Worm (Caenorhabditis elegans): Measurements from ENCODE around the gene F57H12.6.

F57H12.6 gene

ce11 chrIV:7956643-7957317 lies 19.3 kb downstream of the F57H12.6 start, which contains the start of gene csr-1:
TSS of gene csr-1 (plus strand) at chrIV:7957267.
- TF ChIP-seq Y22D7AL.16 (tag; optimal IDR thresholded peaks at IDR 0.05): no peak
- TF ChIP-seq eyg-1 (tag; optimal IDR thresholded peaks at IDR 0.05): no peak
- no peak for TF ChIP-seq fkh-10 (GFP tag; optimal IDR thresholded peaks at IDR 0.05)
- TF ChIP-seq dmd-4 (tag; optimal IDR thresholded peaks at IDR 0.05; ENCODE audit: borderline replicate concordance): no peak
- no peak for TF ChIP-seq F13H6.1 (tag; optimal IDR thresholded peaks at IDR 0.05)
- no peak for TF ChIP-seq ceh-9 (tag; optimal IDR thresholded peaks at IDR 0.05)
- TF ChIP-seq gmeb-2 (tag; optimal IDR thresholded peaks at IDR 0.05): no peak
- TF ChIP-seq zip-5 (tag; optimal IDR thresholded peaks at IDR 0.05): no peak
- TF ChIP-seq dve-1 (tag; optimal IDR thresholded peaks at IDR 0.05): no peak
- no peak for TF ChIP-seq unc-42 (tag; optimal IDR thresholded peaks at IDR 0.05)
- no peak for TF ChIP-seq lim-6 (tag; optimal IDR thresholded peaks at IDR 0.05)
- TF ChIP-seq hlh-8 (tag; optimal IDR thresholded peaks at IDR 0.05): no peak

- no peak for TF ChIP-seq ztf-16 (tag; optimal IDR thresholded peaks at IDR 0.05)
- no peak for TF ChIP-seq pax-1 (tag; optimal IDR thresholded peaks at IDR 0.05)
Measured at ce11 chrIV:7955849-7956248, 20.3 kb downstream of the F57H12.6 start, which contains the start of gene ceh-19. TSS of gene ceh-19 (minus strand) at chrIV:7955949.

- no peak for TF ChIP-seq nhr-11 (tag; optimal IDR thresholded peaks at IDR 0.05)
- TF ChIP-seq eyg-1 (tag; optimal IDR thresholded peaks at IDR 0.05): no peak
- TF ChIP-seq hlh-30 (tag; optimal IDR thresholded peaks at IDR 0.05; ENCODE audit: insufficient read depth): no peak
- no peak for TF ChIP-seq ceh-31 (tag; optimal IDR thresholded peaks at IDR 0.05)
- TF ChIP-seq hlh-13 (GFP tag; optimal IDR thresholded peaks at IDR 0.05): no peak
- TF ChIP-seq ceh-9 (tag; optimal IDR thresholded peaks at IDR 0.05): no peak
- TF ChIP-seq unc-42 (tag; optimal IDR thresholded peaks at IDR 0.05): no peak
- TF ChIP-seq ceh-22 (tag; optimal IDR thresholded peaks at IDR 0.05): no peak
- TF ChIP-seq ceh-6 (GFP tag; optimal IDR thresholded peaks at IDR 0.05): no peak
- TF ChIP-seq lim-6 (tag; optimal IDR thresholded peaks at IDR 0.05): no peak
- TF ChIP-seq pha-4 (tag; optimal IDR thresholded peaks at IDR 0.05): no peak
- no peak for TF ChIP-seq hlh-8 (tag; optimal IDR thresholded peaks at IDR 0.05)
Measured at ce11 chrIV:7954006-7954405, 22.1 kb downstream of the F57H12.6 start.

- peak; percentile 6 for TF ChIP-seq dmd-4 (tag; optimal IDR thresholded peaks at IDR 0.05; ENCODE audit: borderline replicate concordance)
- TF ChIP-seq F13H6.1 (tag; optimal IDR thresholded peaks at IDR 0.05): peak; percentile 9
- TF ChIP-seq elt-2 (tag; optimal IDR thresholded peaks at IDR 0.05): peak; percentile 5
- TF ChIP-seq ceh-45 (GFP tag; IDR thresholded peaks at IDR 0.05): peak; percentile 43; the same call in 1 of the 2 replicates
- TF ChIP-seq ceh-31 (tag; optimal IDR thresholded peaks at IDR 0.05): peak; percentile 72
- TF ChIP-seq nfya-1 (tag; optimal IDR thresholded peaks at IDR 0.05): peak; percentile 11
- TF ChIP-seq zip-5 (tag; optimal IDR thresholded peaks at IDR 0.05): peak; percentile 11
- peak; percentile 53 for TF ChIP-seq C08G9.2 (tag; optimal IDR thresholded peaks at IDR 0.05)
- peak; percentile 8 for TF ChIP-seq ceh-18 (tag; optimal IDR thresholded peaks at IDR 0.05)
- TF ChIP-seq tbx-2 (tag; optimal IDR thresholded peaks at IDR 0.05): peak; percentile 59
Measured at ce11 chrIV:7948290-7948689, 27.8 kb downstream of the F57H12.6 start, which contains the start of gene mcm-3AP. TSS of gene mcm-3AP (plus strand) at chrIV:7948672.

- TF ChIP-seq ceh-18 (tag; optimal IDR thresholded peaks at IDR 0.05): peak; percentile 76
- TF ChIP-seq ceh-31 (tag; optimal IDR thresholded peaks at IDR 0.05): peak; percentile 85
- TF ChIP-seq ets-4 (tag; optimal IDR thresholded peaks at IDR 0.05): peak; percentile 56
- TF ChIP-seq ceh-2 (tag; optimal IDR thresholded peaks at IDR 0.05): peak; percentile 45
- peak; percentile 50 for TF ChIP-seq F13H6.1 (tag; optimal IDR thresholded peaks at IDR 0.05)
- TF ChIP-seq elt-2 (tag; optimal IDR thresholded peaks at IDR 0.05): peak; percentile 44
- TF ChIP-seq ceh-34 (tag; optimal IDR thresholded peaks at IDR 0.05): peak; percentile 72
- TF ChIP-seq unc-86 (tag; optimal IDR thresholded peaks at IDR 0.05): peak; percentile 32
- peak; percentile 81 for TF ChIP-seq tbx-2 (tag; optimal IDR thresholded peaks at IDR 0.05)
- TF ChIP-seq zip-5 (tag; optimal IDR thresholded peaks at IDR 0.05): peak; percentile 51
- TF ChIP-seq ref-2 (tag; optimal IDR thresholded peaks at IDR 0.05): peak; percentile 68
- peak; percentile 34; the same call in 1 of the 2 replicates for TF ChIP-seq unc-3 (GFP tag; conservative IDR thresholded peaks at IDR 0.05)
- TF ChIP-seq unc-3 (tag; optimal IDR thresholded peaks at IDR 0.05): peak; percentile 32
- TF ChIP-seq nfya-1 (tag; optimal IDR thresholded peaks at IDR 0.05): peak; percentile 72
- peak; percentile 31 for TF ChIP-seq fkh-6 (tag; optimal IDR thresholded peaks at IDR 0.05)
- TF ChIP-seq C08G9.2 (tag; optimal IDR thresholded peaks at IDR 0.05): peak; percentile 66
- peak; percentile 46 for TF ChIP-seq fax-1 (tag; optimal IDR thresholded peaks at IDR 0.05)
- peak; percentile 58; the same call in 1 of the 2 replicates for TF ChIP-seq ceh-45 (GFP tag; IDR thresholded peaks at IDR 0.05)
- TF ChIP-seq ttx-3 (tag; optimal IDR thresholded peaks at IDR 0.05): peak; percentile 46
- peak; percentile 64 for TF ChIP-seq tbx-7 (tag; optimal IDR thresholded peaks at IDR 0.05)
- peak; percentile 22 for TF ChIP-seq mec-3 (tag; optimal IDR thresholded peaks at IDR 0.05; ENCODE audit: borderline replicate concordance)
- peak; percentile 4 for TF ChIP-seq hlh-15 (tag; optimal IDR thresholded peaks at IDR 0.05)
- peak; percentile 79 for TF ChIP-seq rnt-1 (tag; optimal IDR thresholded peaks at IDR 0.05)
- TF ChIP-seq unc-42 (tag; optimal IDR thresholded peaks at IDR 0.05): peak; percentile 67
Measured at ce11 chrIV:7946899-7947499, 29.1 kb downstream of the F57H12.6 start, which contains the start of gene F20D12.12. TSS of gene F20D12.12 (plus strand) at chrIV:7947440.
